Worm (Caenorhabditis elegans) whole organism, L3 larva: ENCODE data around the gene T14B1.1.

Experiments used
- R02D3.7 ChIP-seq: fragments of 150-350 bp; optimal IDR thresholded peaks from 2 replicates; lab custom pipeline; 2014; ENCODE audit warnings: missing biosample characterization, missing genetic modification characterization
- ZK546.5 ChIP-seq: sonication (generic microtip); optimal IDR thresholded peaks from 2 replicates; lab custom pipeline; 2017; ENCODE audit warnings: missing biosample characterization, missing genetic modification characterization
- ama-1 ChIP-seq: fragments of 150-350 bp; optimal IDR thresholded peaks from 2 replicates; lab custom pipeline; 2018
- ceh-16 ChIP-seq: sonication (generic microtip); optimal IDR thresholded peaks from 2 replicates; lab custom pipeline; 2017; ENCODE audit warnings: missing biosample characterization, missing genetic modification characterization
- ceh-82 ChIP-seq: fragments of 150-350 bp; optimal IDR thresholded peaks from 2 replicates; lab custom pipeline; 2014; ENCODE audit warnings: missing biosample characterization, missing genetic modification characterization
- elt-2 ChIP-seq: sonication (generic microtip); optimal IDR thresholded peaks from 2 replicates; lab custom pipeline; 2016; ENCODE audit warnings: missing genetic modification reagents, mild to moderate bottlenecking, missing genetic modification characterization, missing compliant biosample characterization
- skn-1 ChIP-seq: fragments of 150-350 bp; optimal IDR thresholded peaks from 2 replicates; lab custom pipeline; 2014; ENCODE audit warnings: missing biosample characterization, missing genetic modification characterization
- unc-62 ChIP-seq: fragments of 150-350 bp; sonication (generic microtip); optimal IDR thresholded peaks from 4 replicates; lab custom pipeline; 2014; ENCODE audit warnings: missing biosample characterization, missing genetic modification reagents, missing genetic modification characterization
- ztf-11 ChIP-seq: fragments of 150-350 bp; optimal IDR thresholded peaks from 2 replicates; lab custom pipeline; 2014; ENCODE audit warnings: missing biosample characterization, missing genetic modification characterization

DNA sequence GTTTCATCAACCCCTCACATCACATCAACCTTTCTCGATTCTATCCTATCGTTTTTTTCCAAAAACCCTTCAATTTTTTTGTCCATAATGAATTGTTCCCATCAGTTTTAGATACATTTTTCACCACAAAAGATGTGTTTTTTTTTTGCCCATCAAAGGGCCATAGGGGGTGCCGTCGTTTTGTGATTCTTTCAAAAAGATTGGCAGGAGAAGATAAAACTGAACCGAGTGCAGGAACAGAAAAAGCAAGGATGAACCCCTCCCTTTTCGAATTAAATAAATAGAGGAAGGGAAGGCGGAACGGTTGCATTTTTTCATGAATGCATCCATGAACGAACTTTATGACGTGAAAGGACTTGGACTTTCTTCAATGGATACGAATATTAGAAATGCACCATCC, 51.6 kb downstream of the T14B1.1 start, which contains the start of gene C11E4.7:
- no peak for TF ChIP-seq skn-1 (tag; lab: Kevin White, UChicago)
- no peak for TF ChIP-seq elt-2 (tag; lab: Kevin White, UChicago)
- TF ChIP-seq ceh-82, result no peak
- TF ChIP-seq ZK546.5 (tag; lab: Kevin White, UChicago), result no peak
- TF ChIP-seq R02D3.7 (tag; lab: Kevin White, UChicago), result no peak
- TF ChIP-seq ama-1 (lab: Kevin White, UChicago), result no peak
- TF ChIP-seq ztf-11 (tag; lab: Kevin White, UChicago), result no peak
- no peak for TF ChIP-seq ceh-16 (tag; lab: Kevin White, UChicago)
- no peak for TF ChIP-seq unc-62 (GFP tag; lab: Kevin White, UChicago)
